Fruit fly (Drosophila melanogaster): ENCODE data around the gene Psf1.

The Psf1 gene

dm6 chr3L:1258547-1258946 is 11.1 kb upstream of the Psf1 start (continued):
- TF ChIP-seq Sry-β (GFP tag; optimal IDR thresholded peaks at IDR 0.05) (no peak), tgo (GFP tag; IDR thresholded peaks at IDR 0.05) (peak; percentile 17; the same call in 2 of the 3 replicates), sens-2 (GFP tag; IDR thresholded peaks at IDR 0.05) (no peak), tio (GFP tag; optimal IDR thresholded peaks at IDR 0.05) (no peak), Lpt (GFP tag; optimal IDR thresholded peaks at IDR 0.05) (no peak), schlank (tag; optimal IDR thresholded peaks at IDR 0.05) (no peak), Dip2 (GFP tag; IDR thresholded peaks at IDR 0.05) (no peak), CG3407 (GFP tag; optimal IDR thresholded peaks at IDR 0.05) (no peak), CG11695 (GFP tag; IDR thresholded peaks at IDR 0.05) (0 out of 3 replicates have a peak, but pooled peaks have one; percentile 50), HLH3B (GFP tag; IDR thresholded peaks at IDR 0.05) (no peak), HmgD (GFP tag; optimal IDR thresholded peaks at IDR 0.05) (no peak), inv (GFP tag; IDR thresholded peaks at IDR 0.05; ENCODE audit: partially characterized antibody) (no peak), Nf-YB (GFP tag; optimal IDR thresholded peaks at IDR 0.05) (no peak), CG30431 (GFP tag; optimal IDR thresholded peaks at IDR 0.05) (no peak), CG17385 (GFP tag; optimal IDR thresholded peaks at IDR 0.05) (peak; percentile 15), Rfx (GFP tag; IDR thresholded peaks at IDR 0.05) (peak; percentile 51), disco-r (GFP tag; optimal IDR thresholded peaks at IDR 0.05) (no peak), CG30403 (GFP tag; optimal IDR thresholded peaks at IDR 0.05) (peak; percentile 18), sisA (GFP tag; IDR thresholded peaks at IDR 0.05) (no peak), Elba2 (GFP tag; optimal IDR thresholded peaks at IDR 0.05) (no peak), HHEX (GFP tag; optimal IDR thresholded peaks at IDR 0.05) (no peak), mld (GFP tag; IDR thresholded peaks at IDR 0.05; ENCODE audit: partially characterized antibody) (no peak), CG10462 (GFP tag; optimal IDR thresholded peaks at IDR 0.05) (no peak), H15 (GFP tag; IDR thresholded peaks at IDR 0.05) (no peak), az2 (GFP tag; optimal IDR thresholded peaks at IDR 0.05) (no peak), Doc2 (GFP tag; IDR thresholded peaks at IDR 0.05) (no peak), D19B (GFP tag; optimal IDR thresholded peaks at IDR 0.05) (no peak), Rx (GFP tag; IDR thresholded peaks at IDR 0.05) (no peak), zen2 (GFP tag; IDR thresholded peaks at IDR 0.05; ENCODE audit: partially characterized antibody) (no peak), dmrt99B (tag; optimal IDR thresholded peaks at IDR 0.05) (peak; percentile 20), CG9932 (GFP tag; IDR thresholded peaks at IDR 0.05) (peak; percentile 51), CG4404 (GFP tag; IDR thresholded peaks at IDR 0.05) (no peak), grau (tag; optimal IDR thresholded peaks at IDR 0.05) (peak; percentile 58), CG1792 (GFP tag; optimal IDR thresholded peaks at IDR 0.05) (no peak), CG10366 (GFP tag; IDR thresholded peaks at IDR 0.05) (peak; percentile 22; the same call in 1 of the 2 replicates), Adf1 (GFP tag; IDR thresholded peaks at IDR 0.05) (peak; percentile 36; the same call in 1 of the 2 replicates), E2f1 (GFP tag; IDR thresholded peaks at IDR 0.05) (peak; percentile 35), CG3163 (GFP tag; optimal IDR thresholded peaks at IDR 0.05) (no peak), CG10209 (GFP tag; optimal IDR thresholded peaks at IDR 0.05) (no peak), emc (GFP tag; optimal IDR thresholded peaks at IDR 0.05) (no peak), repo (GFP tag; optimal IDR thresholded peaks at IDR 0.05) (no peak), lmd (GFP tag; IDR thresholded peaks at IDR 0.05) (peak; percentile 27; the same call in 1 of the 2 replicates), Lim3 (GFP tag; IDR thresholded peaks at IDR 0.05) (no peak), Fer3 (tag; optimal IDR thresholded peaks at IDR 0.05) (peak; percentile 53), Chrac-16 (GFP tag; optimal IDR thresholded peaks at IDR 0.05) (no peak), CG13424 (tag; optimal IDR thresholded peaks at IDR 0.05) (peak; percentile 27), usp (GFP tag; optimal IDR thresholded peaks at IDR 0.05) (no peak), CG7839 (tag; optimal IDR thresholded peaks at IDR 0.05) (peak; percentile 40), Blimp-1 (GFP tag; optimal IDR thresholded peaks at IDR 0.05) (no peak), CG13894 (tag; optimal IDR thresholded peaks at IDR 0.05) (no peak), dysf (GFP tag; IDR thresholded peaks at IDR 0.05) (peak; percentile 62; the same call in 2 of the 3 replicates), CG3847 (GFP tag; IDR thresholded peaks at IDR 0.05) (peak; percentile 47)
